Fruit fly (Drosophila melanogaster) whole organism, embryonic: Measurements from ENCODE around the gene CG33511.

Experiments used
- Ada2b ChIP-seq: fragments of 200-800 bp; sonication (Bioruptor generic); IDR thresholded peaks from 2 replicates; pipeline ENCODE4 v1.3.6; 2022; ENCODE audit warnings: missing biosample characterization, missing genetic modification characterization
- Aef1 ChIP-seq: fragments of 200-800 bp; sonication (Bioruptor generic); IDR thresholded peaks from 3 replicates; pipeline ENCODE4 v1.3.6; 2022; ENCODE audit warnings: missing biosample characterization, missing genetic modification characterization
- Atf6 ChIP-seq: fragments of 200-800 bp; sonication (Bioruptor generic); IDR thresholded peaks from 2 replicates; pipeline ENCODE4 v1.3.6; 2022; ENCODE audit warnings: missing biosample characterization, missing genetic modification characterization
- Awh ChIP-seq: fragments of 200-800 bp; sonication (Bioruptor generic); IDR thresholded peaks from 2 replicates; pipeline ENCODE4, ENCODE4 v1.3.6; 2022; ENCODE audit warnings: missing biosample characterization, missing genetic modification characterization
- Blimp-1 ChIP-seq: fragments of 200-800 bp; sonication (Bioruptor generic); optimal IDR thresholded peaks from 3 replicates; lab custom pipeline; 2018; ENCODE audit warnings: missing biosample characterization, missing genetic modification characterization, mild to moderate bottlenecking, moderate library complexity, missing genetic modification reagents
- CG12155 ChIP-seq: fragments of 200-800 bp; sonication (Bioruptor generic); optimal IDR thresholded peaks from 3 replicates; lab custom pipeline; 2016; ENCODE audit warnings: missing biosample characterization, missing genetic modification characterization
- CG12769 ChIP-seq: fragments of 200-800 bp; sonication (Bioruptor generic); optimal IDR thresholded peaks from 2 replicates; lab custom pipeline; 2019; ENCODE audit warnings: missing biosample characterization, mild to moderate bottlenecking, missing genetic modification characterization, moderate library complexity
- CG14667 ChIP-seq: fragments of 200-800 bp; sonication (Bioruptor generic); IDR thresholded peaks from 2 replicates; pipeline ENCODE4 v1.3.6; 2022; ENCODE audit warnings: missing biosample characterization, missing genetic modification characterization
- CG15269 ChIP-seq: fragments of 200-800 bp; sonication (Bioruptor generic); optimal IDR thresholded peaks from 2 replicates; lab custom pipeline; 2018; ENCODE audit warnings: missing biosample characterization, mild to moderate bottlenecking, missing genetic modification characterization, moderate library complexity
- CG1603 ChIP-seq: fragments of 200-800 bp; sonication (Bioruptor generic); optimal IDR thresholded peaks from 2 replicates; lab custom pipeline; 2019; ENCODE audit warnings: missing biosample characterization, mild to moderate bottlenecking, missing genetic modification characterization, moderate library complexity
- CG2120 ChIP-seq: fragments of 200-800 bp; sonication (Bioruptor generic); optimal IDR thresholded peaks from 3 replicates; lab custom pipeline; 2016; ENCODE audit warnings: missing biosample characterization, missing genetic modification characterization
- CG3995 ChIP-seq: fragments of 200-800 bp; sonication (Bioruptor generic); optimal IDR thresholded peaks from 3 replicates; lab custom pipeline; 2016; ENCODE audit warnings: missing biosample characterization, missing genetic modification characterization
- CG6175 ChIP-seq: fragments of 200-800 bp; sonication (Bioruptor generic); IDR thresholded peaks from 3 replicates; pipeline ENCODE4 v1.3.6; 2022; ENCODE audit warnings: missing biosample characterization, missing genetic modification characterization
- CG8290 ChIP-seq, 3 experiments: fragments of 200-800 bp; sonication (Bioruptor generic); optimal IDR thresholded peaks; 2 replicates each; lab custom pipeline; 2016 to 2019; ENCODE audit warnings: missing biosample characterization in 3 of 3, missing genetic modification characterization in 3 of 3, mild to moderate bottlenecking in 2 of 3, moderate library complexity in 1 of 3
- CG9932 ChIP-seq: fragments of 200-800 bp; sonication (Bioruptor generic); IDR thresholded peaks from 2 replicates; pipeline ENCODE4 v1.3.6; 2022; ENCODE audit warnings: missing biosample characterization, missing genetic modification characterization
- Dbx ChIP-seq: fragments of 200-800 bp; sonication (Bioruptor generic); IDR thresholded peaks from 3 replicates; pipeline ENCODE4 v1.3.6; 2022; ENCODE audit warnings: missing biosample characterization, missing genetic modification characterization
- Eip74EF ChIP-seq, 2 experiments: fragments of 200-800 bp in 1 of 2; fragments of >200 bp in 1 of 2; sonication (Bioruptor generic) in 1 of 2; optimal IDR thresholded peaks; 2 replicates each; lab custom pipeline; 2017 to 2019; ENCODE audit warnings: missing biosample characterization in 2 of 2, missing genetic modification characterization in 2 of 2, mild to moderate bottlenecking in 1 of 2, moderate library complexity in 1 of 2
- Ets65A ChIP-seq: fragments of 200-800 bp; sonication (Bioruptor generic); peaks from one replicate; lab custom pipeline; 2016; ENCODE audit warnings: missing biosample characterization, missing genetic modification characterization
- Hr51 ChIP-seq, 2 experiments: fragments of 200-800 bp; sonication (Bioruptor generic); optimal IDR thresholded peaks; 2 replicates in 1 of 2; 3 replicates in 1 of 2; lab custom pipeline; 2016 to 2018; ENCODE audit warnings: missing biosample characterization in 2 of 2, missing genetic modification characterization in 2 of 2, mild to moderate bottlenecking in 1 of 2, moderate library complexity in 1 of 2
- Med ChIP-seq: fragments of 200-800 bp; sonication (Bioruptor generic); peaks from one replicate; lab custom pipeline; 2016; ENCODE audit warnings: missing biosample characterization, missing genetic modification characterization, mild to moderate bottlenecking, inconsistent platforms, moderate library complexity
- Myb ChIP-seq: fragments of 200-800 bp; sonication (Bioruptor generic); optimal IDR thresholded peaks from 2 replicates; lab custom pipeline; 2016; ENCODE audit warnings: missing biosample characterization, missing genetic modification characterization
- Oaz ChIP-seq: fragments of 200-800 bp; sonication (Bioruptor generic); IDR thresholded peaks from 2 replicates; pipeline ENCODE4 v1.3.6; 2022; ENCODE audit warnings: missing biosample characterization, missing genetic modification characterization
- abd-A ChIP-seq: fragments of 200-800 bp; sonication (Bioruptor generic); optimal IDR thresholded peaks from 3 replicates; lab custom pipeline; 2019; ENCODE audit warnings: missing biosample characterization, mild to moderate bottlenecking, missing genetic modification characterization, moderate library complexity
- az2 ChIP-seq: fragments of 200-800 bp; sonication (Bioruptor generic); optimal IDR thresholded peaks from 3 replicates; lab custom pipeline; 2016; ENCODE audit warnings: missing biosample characterization, missing genetic modification characterization
- chinmo ChIP-seq: fragments of 200-800 bp; sonication (Bioruptor generic); IDR thresholded peaks from 4 replicates; pipeline ENCODE4 v1.3.6; 2022; ENCODE audit warnings: missing biosample characterization, missing genetic modification characterization; ENCODE audit not compliant: partially characterized antibody
- crp ChIP-seq, 2 experiments: fragments of 200-800 bp; sonication (Bioruptor generic); optimal IDR thresholded peaks; 2 replicates in 1 of 2; 3 replicates in 1 of 2; lab custom pipeline; 2017; ENCODE audit warnings: missing biosample characterization in 2 of 2, missing genetic modification characterization in 2 of 2, mild to moderate bottlenecking in 1 of 2, moderate library complexity in 1 of 2
- ewg ChIP-seq: fragments of 200-800 bp; sonication (Bioruptor generic); optimal IDR thresholded peaks from 3 replicates; lab custom pipeline; 2017; ENCODE audit warnings: mild to moderate bottlenecking, missing biosample characterization, missing genetic modification reagents, missing genetic modification characterization
- gem ChIP-seq: fragments of 200-800 bp; sonication (Bioruptor generic); optimal IDR thresholded peaks from 2 replicates; lab custom pipeline; 2019; ENCODE audit warnings: missing biosample characterization, mild to moderate bottlenecking, missing genetic modification characterization, moderate library complexity
- ind ChIP-seq: fragments of 200-800 bp; sonication (Bioruptor generic); optimal IDR thresholded peaks from 3 replicates; lab custom pipeline; 2016; ENCODE audit warnings: missing biosample characterization, missing genetic modification characterization
- jumu ChIP-seq: fragments of 200-800 bp; sonication (Bioruptor generic); optimal IDR thresholded peaks from 3 replicates; lab custom pipeline; 2016; ENCODE audit warnings: missing biosample characterization, missing genetic modification characterization
- knrl ChIP-seq: fragments of 200-800 bp; sonication (Bioruptor generic); IDR thresholded peaks from 3 replicates; pipeline ENCODE4 v1.3.6; 2022; ENCODE audit warnings: missing biosample characterization, missing genetic modification characterization; ENCODE audit not compliant: partially characterized antibody
- lbe ChIP-seq: fragments of 200-800 bp; sonication (Bioruptor generic); optimal IDR thresholded peaks from 2 replicates; lab custom pipeline; 2016; ENCODE audit warnings: missing biosample characterization, mild to moderate bottlenecking, missing genetic modification characterization
- lilli ChIP-seq: fragments of 200-800 bp; sonication (Bioruptor generic); optimal IDR thresholded peaks from 3 replicates; lab custom pipeline; 2016; ENCODE audit warnings: missing biosample characterization, missing genetic modification characterization
- mam ChIP-seq: fragments of 200-800 bp; sonication (Bioruptor generic); optimal IDR thresholded peaks from 3 replicates; lab custom pipeline; 2016; ENCODE audit warnings: missing biosample characterization, missing genetic modification characterization
- onecut ChIP-seq: fragments of 200-800 bp; sonication (Bioruptor generic); IDR thresholded peaks from 2 replicates; pipeline ENCODE4 v1.3.6; 2022; ENCODE audit warnings: missing biosample characterization, missing genetic modification characterization
- pros ChIP-seq: fragments of 200-800 bp; sonication (Bioruptor generic); optimal IDR thresholded peaks from 3 replicates; lab custom pipeline; 2019; ENCODE audit warnings: missing biosample characterization, mild to moderate bottlenecking, missing genetic modification characterization, moderate library complexity
- row ChIP-seq: fragments of 200-800 bp; sonication (Bioruptor generic); IDR thresholded peaks from 3 replicates; pipeline ENCODE4 v1.3.6; 2022; ENCODE audit warnings: missing biosample characterization, missing genetic modification characterization
- sd ChIP-seq: fragments of 200-800 bp; sonication (Bioruptor generic); optimal IDR thresholded peaks from 3 replicates; lab custom pipeline; 2018; ENCODE audit warnings: missing biosample characterization, mild to moderate bottlenecking, missing genetic modification characterization, moderate library complexity
- seq ChIP-seq: fragments of 200-800 bp; sonication (Bioruptor generic); IDR thresholded peaks from 2 replicates; pipeline ENCODE4 v1.3.6; 2022; ENCODE audit warnings: missing biosample characterization, missing genetic modification characterization
- tap ChIP-seq: fragments of 200-800 bp; optimal IDR thresholded peaks from 3 replicates; lab custom pipeline; 2019; ENCODE audit warnings: missing biosample characterization, mild to moderate bottlenecking, missing genetic modification characterization, moderate library complexity
- vvl ChIP-seq: fragments of 200-800 bp; sonication (Bioruptor generic); IDR thresholded peaks from 2 replicates; pipeline ENCODE4 v1.3.6; 2022; ENCODE audit warnings: missing biosample characterization, missing genetic modification characterization
- zf30C ChIP-seq: fragments of 200-800 bp; sonication (Bioruptor generic); optimal IDR thresholded peaks from 3 replicates; lab custom pipeline; 2018; ENCODE audit warnings: missing biosample characterization, mild to moderate bottlenecking, missing genetic modification characterization

Gene CG33511

dm6 chr2L:21075105-21075504 lies 7.2 kb downstream of the CG33511 start, which contains the start of gene tadr (continued):
- no peak for TF ChIP-seq zf30C (GFP tag; lab: Kevin White, UChicago)

dm6 chr2L:21073818-21074217 lies 8.5 kb downstream of the CG33511 start:
- TF ChIP-seq az2 (GFP tag; lab: Kevin White, UChicago), result no peak
- TF ChIP-seq CG15269 (tag; lab: Kevin White, UChicago), result peak; percentile 52
- TF ChIP-seq Oaz (GFP tag; lab: Robert Waterston, UW), result no peak
- peak; percentile 57; the same call in 1 of the 4 replicates for TF ChIP-seq chinmo (GFP tag; lab: Robert Waterston, UW)
- TF ChIP-seq Aef1, result no peak
- TF ChIP-seq, all 482 proteins: peak for 2

- TF ChIP-seq CG14667 (GFP tag; lab: Robert Waterston, UW) (no peak), Awh (GFP tag; lab: Robert Waterston, UW) (peak; percentile 49; the same call in 1 of the 2 replicates), abd-A (tag; lab: Kevin White, UChicago) (peak; percentile 57), onecut (GFP tag; lab: Robert Waterston, UW) (peak; percentile 36; the same call in 1 of the 2 replicates), chinmo (GFP tag; lab: Robert Waterston, UW) (no peak), Blimp-1 (GFP tag; lab: Kevin White, UChicago) (peak; percentile 0), sd (tag; lab: Kevin White, UChicago) (peak; percentile 86), vvl (GFP tag; lab: Robert Waterston, UW) (peak; percentile 12; the same call in 1 of the 2 replicates), Eip74EF (GFP tag; optimal IDR thresholded peaks at IDR 0.05; lab: Kevin White, UChicago) (peak in 1 of 2 experiments; percentile 62), pros (peak; percentile 67)
- TF ChIP-seq, all 482 proteins: peak for 8
Observed at dm6 chr2L:21073300-21073699, 9.0 kb downstream of the CG33511 start.

- 0 out of 4 replicates have a peak, but pooled peaks have one; percentile 49 for TF ChIP-seq chinmo (GFP tag; lab: Robert Waterston, UW)
- TF ChIP-seq tap (tag; lab: Kevin White, UChicago), result no peak
- TF ChIP-seq jumu (GFP tag; lab: Kevin White, UChicago), result no peak
- peak; percentile 10 for TF ChIP-seq CG12769 (tag; lab: Kevin White, UChicago)
- TF ChIP-seq lbe (GFP tag; lab: Kevin White, UChicago), result no peak
- peak; percentile 74 for TF ChIP-seq Ets65A
- TF ChIP-seq Eip74EF (GFP tag; optimal IDR thresholded peaks at IDR 0.05; lab: Kevin White, UChicago), result peak in 1 of 2 experiments; percentile 80
Observed at dm6 chr2L:21072389-21072788, 9.9 kb downstream of the CG33511 start.

dm6 chr2L:21071435-21071834 lies 10.9 kb downstream of the CG33511 start, which contains the start of gene CG9265:
Gene CG9265, minus strand, starts transcription at chr2L:21071502.
- TF ChIP-seq crp (GFP tag; optimal IDR thresholded peaks at IDR 0.05; lab: Kevin White, UChicago) (peak in 1 of 2 experiments; percentile 52), Hr51 (GFP tag; optimal IDR thresholded peaks at IDR 0.05; lab: Kevin White, UChicago) (peak in 1 of 2 experiments; percentile 3), CG9932 (GFP tag; lab: Robert Waterston, UW) (peak; percentile 36; the same call in 1 of the 2 replicates), gem (peak; percentile 4), seq (peak; percentile 58), Med (GFP tag; lab: Kevin White, UChicago) (peak; percentile 48), row (GFP tag; lab: Robert Waterston, UW) (peak; percentile 64), CG1603 (tag; lab: Kevin White, UChicago) (no peak), knrl (GFP tag; lab: Robert Waterston, UW) (no peak), mam (GFP tag; lab: Kevin White, UChicago) (peak; percentile 22), CG12155 (GFP tag; lab: Kevin White, UChicago) (peak; percentile 10), lilli (peak; percentile 9), ewg (peak; percentile 91), Dbx (GFP tag; lab: Robert Waterston, UW) (0 out of 3 replicates have a peak, but pooled peaks have one; percentile 25), CG2120 (GFP tag; lab: Kevin White, UChicago) (peak; percentile 46), Atf6 (GFP tag; lab: Robert Waterston, UW) (no peak), Ada2b (GFP tag; lab: Robert Waterston, UW) (peak; percentile 14; the same call in 1 of the 2 replicates), ind (peak; percentile 16), CG8290 (GFP tag; optimal IDR thresholded peaks at IDR 0.05; lab: Kevin White, UChicago) (no peak), CG8290 (tag; optimal IDR thresholded peaks at IDR 0.05; lab: Kevin White, UChicago) (peak in 1 of 2 experiments; percentile 16), Myb (GFP tag; lab: Kevin White, UChicago) (peak; percentile 20), CG6175 (GFP tag; lab: Robert Waterston, UW) (no peak), CG3995 (GFP tag; lab: Kevin White, UChicago) (peak; percentile 81)
